Fruit fly (Drosophila melanogaster): ENCODE results near the gene CG32109.

The CG32109 gene

dm6 chr3L:12734550-12735012 is 10.6 kb upstream of the CG32109 start, which contains the start of the genes SmD1 and Ptp69D (continued):
- TF ChIP-seq CG15696 (tag; optimal IDR thresholded peaks at IDR 0.05) (peak; percentile 22), CG17186 (GFP tag; optimal IDR thresholded peaks at IDR 0.05) (peak; percentile 56), CG12942 (GFP tag; optimal IDR thresholded peaks at IDR 0.05) (no peak), Stat92E (GFP tag; optimal IDR thresholded peaks at IDR 0.05) (peak in 1 of 3 experiments; percentile 40), hth (optimal IDR thresholded peaks at IDR 0.05) (no peak), CG12659 (GFP tag; optimal IDR thresholded peaks at IDR 0.05) (peak; percentile 87), CG8924 (tag; optimal IDR thresholded peaks at IDR 0.05) (peak; percentile 67), CG6791 (GFP tag; IDR thresholded peaks at IDR 0.05; ENCODE audit: partially characterized antibody) (peak; percentile 76; the same call in 2 of the 3 replicates), B-H2 (GFP tag; optimal IDR thresholded peaks at IDR 0.05) (peak; percentile 9), CoRest (tag; optimal IDR thresholded peaks at IDR 0.05) (no peak), lola (GFP tag; optimal IDR thresholded peaks at IDR 0.05) (peak in 1 of 3 experiments; percentile 33), CG4820 (GFP tag; optimal IDR thresholded peaks at IDR 0.05) (peak; percentile 14), zen2 (GFP tag; IDR thresholded peaks at IDR 0.05; ENCODE audit: partially characterized antibody) (peak; percentile 32; the same call in 1 of the 3 replicates), Dp (GFP tag; optimal IDR thresholded peaks at IDR 0.05) (peak; percentile 12), knrl (GFP tag; IDR thresholded peaks at IDR 0.05; ENCODE audit: partially characterized antibody) (peak; percentile 93), hb (GFP tag; IDR thresholded peaks at IDR 0.05; ENCODE audit: partially characterized antibody) (peak; percentile 73), E2f2 (GFP tag; IDR thresholded peaks at IDR 0.05) (peak; percentile 12; the same call in 1 of the 2 replicates), CG5180 (GFP tag; optimal IDR thresholded peaks at IDR 0.05) (no peak), gce (GFP tag; IDR thresholded peaks at IDR 0.05) (no peak), Bgb (GFP tag; IDR thresholded peaks at IDR 0.05; ENCODE audit: partially characterized antibody) (peak; percentile 68), Max (GFP tag; optimal IDR thresholded peaks at IDR 0.05) (peak; percentile 35), HmgZ (tag; optimal IDR thresholded peaks at IDR 0.05) (peak; percentile 0), Opbp (GFP tag; IDR thresholded peaks at IDR 0.05; ENCODE audit: partially characterized antibody) (peak; percentile 70; the same call in 2 of the 3 replicates), CHES-1-like (GFP tag; optimal IDR thresholded peaks at IDR 0.05) (no peak), CG12071 (GFP tag; optimal IDR thresholded peaks at IDR 0.05) (no peak), slp2 (GFP tag; optimal IDR thresholded peaks at IDR 0.05) (no peak), CG14860 (GFP tag; IDR thresholded peaks at IDR 0.05; ENCODE audit: partially characterized antibody) (peak; percentile 85), PHDP (tag; optimal IDR thresholded peaks at IDR 0.05) (peak; percentile 7), BEAF-32 (GFP tag; optimal IDR thresholded peaks at IDR 0.05) (peak; percentile 94)

- TF ChIP-seq Trl (optimal IDR thresholded peaks at IDR 0.05) (no peak), Trl (GFP tag; optimal IDR thresholded peaks at IDR 0.05) (no peak), gt (GFP tag; IDR thresholded peaks at IDR 0.05) (no peak), sna (GFP tag; IDR thresholded peaks at IDR 0.05; ENCODE audit: partially characterized antibody) (no peak), da (GFP tag; optimal IDR thresholded peaks at IDR 0.05) (no peak), CG10366 (GFP tag; IDR thresholded peaks at IDR 0.05) (no peak), Eip74EF (GFP tag; optimal IDR thresholded peaks at IDR 0.05) (peak in 1 of 2 experiments; percentile 92)
Measured at dm6 chr3L:12735707-12736106, 9.4 kb upstream of the CG32109 start.

- TF ChIP-seq CG33557 (GFP tag; optimal IDR thresholded peaks at IDR 0.05) (no peak), MESR4 (GFP tag; optimal IDR thresholded peaks at IDR 0.05) (peak; percentile 47), CG2129 (GFP tag; IDR thresholded peaks at IDR 0.05; ENCODE audit: partially characterized antibody) (peak; percentile 43), lmd (GFP tag; IDR thresholded peaks at IDR 0.05) (no peak), tx (GFP tag; optimal IDR thresholded peaks at IDR 0.05) (no peak), CG4328 (GFP tag; optimal IDR thresholded peaks at IDR 0.05) (no peak), Sox100B (GFP tag; optimal IDR thresholded peaks at IDR 0.05) (no peak), Ets97D (GFP tag; optimal IDR thresholded peaks at IDR 0.05) (peak; percentile 26), trem (tag; optimal IDR thresholded peaks at IDR 0.05) (peak; percentile 45), CG18262 (tag; optimal IDR thresholded peaks at IDR 0.05) (peak; percentile 10), Rx (GFP tag; IDR thresholded peaks at IDR 0.05) (no peak), Dip3 (GFP tag; optimal IDR thresholded peaks at IDR 0.05) (no peak), Mrtf (GFP tag; IDR thresholded peaks at IDR 0.05) (no peak)
Measured at dm6 chr3L:12741608-12742007, 3.5 kb upstream of the CG32109 start, which contains the start of gene CG32112. TSS of gene CG32112 (plus strand) at chr3L:12741718.
